Worm (Caenorhabditis elegans) whole organism, L4 larva: ENCODE data around the gene rsa-2.

Experiments used
- R02D3.7 ChIP-seq: fragments of 150-350 bp; sonication (generic microtip); optimal IDR thresholded peaks from 3 replicates; lab custom pipeline; 2014; ENCODE audit warnings: missing biosample characterization, missing genetic modification characterization
- Y48G9A.11 ChIP-seq: fragments of 200-800 bp; sonication (Bioruptor generic); IDR thresholded peaks from 2 replicates; pipeline ENCODE4 v1.3.6; 2022; ENCODE audit warnings: missing genetic modification reagents, missing genetic modification characterization, missing compliant biosample characterization
- ZK337.2 ChIP-seq: fragments of 200-800 bp; sonication (Bioruptor generic); IDR thresholded peaks from 2 replicates; pipeline ENCODE4 v1.3.6; 2022; ENCODE audit warnings: missing genetic modification reagents, missing genetic modification characterization, missing compliant biosample characterization
- aha-1 ChIP-seq: fragments of 150-350 bp; peaks from one replicate; lab custom pipeline; 2014; ENCODE audit warnings: missing biosample characterization, missing genetic modification characterization
- ceh-44 ChIP-seq: fragments of 200-800 bp; sonication (Bioruptor generic); IDR thresholded peaks from 2 replicates; pipeline ENCODE4 v1.3.6; 2022; ENCODE audit warnings: missing genetic modification reagents, missing genetic modification characterization, missing compliant biosample characterization
- ceh-62 ChIP-seq: sonication (generic microtip); optimal IDR thresholded peaks from 2 replicates; lab custom pipeline; 2017; ENCODE audit warnings: missing biosample characterization, missing genetic modification characterization
- ctbp-1 ChIP-seq: fragments of 200-800 bp; sonication (Bioruptor generic); IDR thresholded peaks from 2 replicates; pipeline ENCODE4 v1.3.6; 2022; ENCODE audit warnings: missing genetic modification reagents, missing genetic modification characterization, missing compliant biosample characterization
- daf-12 ChIP-seq: fragments of 150-350 bp; optimal IDR thresholded peaks from 2 replicates; lab custom pipeline; 2014; ENCODE audit warnings: missing biosample characterization, missing genetic modification reagents, missing genetic modification characterization
- daf-16 ChIP-seq, 3 experiments: sonication (generic microtip); optimal IDR thresholded peaks; 2 replicates each; lab custom pipeline; 2016 to 2017; ENCODE audit warnings: missing genetic modification characterization in 3 of 3, missing genetic modification reagents in 3 of 3, mild to moderate bottlenecking in 2 of 3, missing compliant biosample characterization in 2 of 3, missing biosample characterization in 1 of 3, moderate library complexity in 1 of 3
- dmd-6 ChIP-seq: fragments of 200-800 bp; sonication (Bioruptor generic); IDR thresholded peaks from 2 replicates; pipeline ENCODE4 v1.3.6; 2022; ENCODE audit warnings: missing genetic modification reagents, missing genetic modification characterization, missing compliant biosample characterization
- dmd-9 ChIP-seq: fragments of 200-800 bp; sonication (Bioruptor generic); IDR thresholded peaks from 2 replicates; pipeline ENCODE4 v1.3.6; 2022; ENCODE audit warnings: missing genetic modification reagents, missing genetic modification characterization, missing compliant biosample characterization
- duxl-1 ChIP-seq: sonication (generic microtip); optimal IDR thresholded peaks from 2 replicates; lab custom pipeline; 2016; ENCODE audit warnings: mild to moderate bottlenecking, missing genetic modification characterization, moderate library complexity, missing compliant biosample characterization; ENCODE audit not compliant: poor library complexity
- egl-27 ChIP-seq: sonication (generic microtip); optimal IDR thresholded peaks from 3 replicates; lab custom pipeline; 2017; ENCODE audit warnings: missing biosample characterization, missing genetic modification reagents, missing genetic modification characterization
- egl-43 ChIP-seq: fragments of 200-800 bp; sonication (Bioruptor generic); IDR thresholded peaks from 2 replicates; pipeline ENCODE4 v1.3.6; 2022; ENCODE audit warnings: missing genetic modification reagents, missing genetic modification characterization, missing compliant biosample characterization
- fos-1 ChIP-seq: fragments of 150-350 bp; optimal IDR thresholded peaks from 2 replicates; lab custom pipeline; 2014; ENCODE audit warnings: missing biosample characterization, missing genetic modification characterization
- gei-8 ChIP-seq: fragments of 200-800 bp; sonication (Bioruptor generic); optimal IDR thresholded peaks from 2 replicates; lab custom pipeline; 2018; ENCODE audit warnings: mild to moderate bottlenecking, missing genetic modification characterization, missing compliant biosample characterization
- hif-1 ChIP-seq, 2 experiments: sonication (generic microtip); optimal IDR thresholded peaks; 2 replicates each; lab custom pipeline; 2016 to 2017; ENCODE audit warnings: missing compliant biosample characterization in 2 of 2, missing genetic modification characterization in 2 of 2, missing genetic modification reagents in 2 of 2, missing genotype in 2 of 2, mild to moderate bottlenecking in 1 of 2
- hlh-11 ChIP-seq: fragments of 200-800 bp; sonication (Bioruptor generic); optimal IDR thresholded peaks from 2 replicates; lab custom pipeline; 2018; ENCODE audit warnings: mild to moderate bottlenecking, missing genetic modification characterization, missing compliant biosample characterization
- hlh-30 ChIP-seq: sonication (generic microtip); optimal IDR thresholded peaks from 2 replicates; lab custom pipeline; 2017; ENCODE audit warnings: antibody characterized with exemption, mild to moderate bottlenecking, missing genetic modification characterization, missing compliant biosample characterization; ENCODE audit not compliant: insufficient read depth
- hmg-1.1 ChIP-seq: fragments of 200-800 bp; sonication (Bioruptor generic); IDR thresholded peaks from 2 replicates; pipeline ENCODE4 v1.3.6; 2022; ENCODE audit warnings: missing genetic modification reagents, missing genetic modification characterization, missing compliant biosample characterization
- lsy-2 ChIP-seq, 2 experiments: fragments of 150-350 bp in 1 of 2; sonication (generic microtip) in 1 of 2; optimal IDR thresholded peaks; 2 replicates each; lab custom pipeline; 2014 to 2017; ENCODE audit warnings: missing biosample characterization in 2 of 2, missing genetic modification characterization in 2 of 2
- madf-5 ChIP-seq, 2 experiments: fragments of 200-800 bp; sonication (Bioruptor generic); IDR thresholded peaks; 2 replicates each; pipeline ENCODE4 v1.3.6; 2022; ENCODE audit warnings: missing compliant biosample characterization in 2 of 2, missing genetic modification characterization in 2 of 2
- mdl-1 ChIP-seq, 2 experiments: fragments of 150-350 bp in 1 of 2; sonication (generic microtip) in 1 of 2; optimal IDR thresholded peaks; 2 replicates each; lab custom pipeline; 2014 to 2017; ENCODE audit warnings: missing biosample characterization in 2 of 2, missing genetic modification characterization in 2 of 2
- mdt-29 ChIP-seq: fragments of 200-800 bp; sonication (Bioruptor generic); IDR thresholded peaks from 2 replicates; pipeline ENCODE4 v1.3.6; 2022; ENCODE audit warnings: missing genetic modification reagents, missing genetic modification characterization, missing compliant biosample characterization
- mep-1 ChIP-seq: fragments of 150-350 bp; sonication (generic microtip); optimal IDR thresholded peaks from 3 replicates; lab custom pipeline; 2014; ENCODE audit warnings: missing biosample characterization, missing genetic modification characterization
- mes-2 ChIP-seq: sonication (generic microtip); optimal IDR thresholded peaks from 2 replicates; lab custom pipeline; 2016; ENCODE audit warnings: missing genotype, mild to moderate bottlenecking, missing genetic modification characterization, missing compliant biosample characterization; ENCODE audit not compliant: poor library complexity, severe bottlenecking
- mxl-2 ChIP-seq: fragments of 200-800 bp; sonication (Bioruptor generic); conservative IDR thresholded peaks from 2 replicates; pipeline ENCODE4 v1.3.6; 2022; ENCODE audit warnings: missing genetic modification reagents, missing genetic modification characterization, missing compliant biosample characterization
- nhr-11 ChIP-seq: fragments of 150-350 bp; optimal IDR thresholded peaks from 2 replicates; lab custom pipeline; 2014; ENCODE audit warnings: missing biosample characterization, missing genetic modification characterization
- nhr-111 ChIP-seq: fragments of 200-800 bp; sonication (Bioruptor generic); optimal IDR thresholded peaks from 2 replicates; lab custom pipeline; 2018; ENCODE audit warnings: mild to moderate bottlenecking, missing genetic modification characterization, missing compliant biosample characterization
- nhr-25 ChIP-seq: sonication (generic microtip); optimal IDR thresholded peaks from 2 replicates; lab custom pipeline; 2017; ENCODE audit warnings: missing genetic modification characterization, mild to moderate bottlenecking, missing compliant biosample characterization, antibody characterized with exemption, moderate library complexity, borderline replicate concordance; ENCODE audit not compliant: insufficient read depth
- nhr-6 ChIP-seq: fragments of 150-350 bp; optimal IDR thresholded peaks from 2 replicates; lab custom pipeline; 2014; ENCODE audit warnings: missing biosample characterization, missing genetic modification characterization
- nhr-77 ChIP-seq: fragments of 150-350 bp; optimal IDR thresholded peaks from 2 replicates; lab custom pipeline; 2014; ENCODE audit warnings: missing biosample characterization, missing genetic modification characterization
- pha-4 ChIP-seq, 2 experiments: fragments of 150-350 bp in 1 of 2; fragments of 200-800 bp in 1 of 2; sonication (Bioruptor generic) in 1 of 2; IDR thresholded peaks in 1 of 2; optimal IDR thresholded peaks in 1 of 2; 2 replicates each; pipeline versions ENCODE4 v1.3.6 to Lab custom; 2014 to 2022; ENCODE audit warnings: missing genetic modification characterization in 2 of 2, missing genetic modification reagents in 2 of 2, missing biosample characterization in 1 of 2, missing compliant biosample characterization in 1 of 2
- php-3 ChIP-seq: fragments of 200-800 bp; sonication (Bioruptor generic); IDR thresholded peaks from 2 replicates; pipeline ENCODE4 v1.3.6; 2022; ENCODE audit warnings: missing genetic modification reagents, missing genetic modification characterization, missing compliant biosample characterization
- sdz-12 ChIP-seq: fragments of 200-800 bp; sonication (Bioruptor generic); optimal IDR thresholded peaks from 2 replicates; lab custom pipeline; 2018; ENCODE audit warnings: mild to moderate bottlenecking, missing genetic modification characterization, missing compliant biosample characterization
- snpc-1.2 ChIP-seq: fragments of 200-800 bp; sonication (Bioruptor generic); IDR thresholded peaks from 2 replicates; pipeline ENCODE4 v1.3.6; 2022; ENCODE audit warnings: missing genetic modification reagents, missing genetic modification characterization, missing compliant biosample characterization
- spr-3 ChIP-seq: fragments of 200-800 bp; sonication (Bioruptor generic); optimal IDR thresholded peaks from 2 replicates; lab custom pipeline; 2018; ENCODE audit warnings: mild to moderate bottlenecking, missing genetic modification characterization, missing compliant biosample characterization
- tag-97 ChIP-seq: fragments of 200-800 bp; sonication (Bioruptor generic); IDR thresholded peaks from 2 replicates; pipeline ENCODE4 v1.3.6; 2022; ENCODE audit warnings: missing genetic modification characterization, missing compliant biosample characterization
- tra-1 ChIP-seq: fragments of 200-800 bp; sonication (Bioruptor generic); IDR thresholded peaks from 2 replicates; pipeline ENCODE4 v1.3.6; 2022; ENCODE audit warnings: missing genetic modification reagents, missing genetic modification characterization, missing compliant biosample characterization
- unc-130 ChIP-seq: sonication (generic microtip); optimal IDR thresholded peaks from 2 replicates; lab custom pipeline; 2016; ENCODE audit warnings: missing genetic modification reagents, missing genetic modification characterization, missing compliant biosample characterization
- unc-39 ChIP-seq: sonication (generic microtip); optimal IDR thresholded peaks from 2 replicates; lab custom pipeline; 2017; ENCODE audit warnings: missing biosample characterization, missing genetic modification characterization
- vab-7 ChIP-seq: fragments of 200-800 bp; sonication (Bioruptor generic); IDR thresholded peaks from 2 replicates; pipeline ENCODE4 v1.3.6; 2022; ENCODE audit warnings: missing genetic modification reagents, missing genetic modification characterization, missing compliant biosample characterization
- zfp-2 ChIP-seq: sonication (generic microtip); optimal IDR thresholded peaks from 2 replicates; lab custom pipeline; 2016; ENCODE audit warnings: mild to moderate bottlenecking, missing genetic modification characterization, missing compliant biosample characterization
- zip-2 ChIP-seq: fragments of 150-350 bp; optimal IDR thresholded peaks from 2 replicates; lab custom pipeline; 2014; ENCODE audit warnings: missing biosample characterization, missing genetic modification characterization
- ztf-11 ChIP-seq: fragments of 150-350 bp; optimal IDR thresholded peaks from 2 replicates; lab custom pipeline; 2014; ENCODE audit warnings: missing biosample characterization, missing genetic modification characterization

The rsa-2 gene

ce11 chrIII:11091651-11092278 is 28.5 kb downstream of the rsa-2 start (continued):
- TF ChIP-seq hlh-11 (tag; lab: Kevin White, UChicago), result peak; percentile 7
- no peak for TF ChIP-seq unc-39
- TF ChIP-seq sdz-12 (GFP tag; lab: Kevin White, UChicago), result peak; percentile 25
- TF ChIP-seq madf-5 (GFP tag; IDR thresholded peaks at IDR 0.05; lab: Robert Waterston, UW), result peak in 1 of 2 experiments; percentile 20; a peak in 1 of 4 replicates
- TF ChIP-seq vab-7, result peak; percentile 64
- peak; percentile 57 for TF ChIP-seq dmd-6
- TF ChIP-seq mdl-1 (tag; optimal IDR thresholded peaks at IDR 0.05; lab: Kevin White, UChicago), result no peak
- TF ChIP-seq daf-12 (tag; lab: Kevin White, UChicago), result no peak
- TF ChIP-seq nhr-11 (tag; lab: Kevin White, UChicago), result no peak
- peak; percentile 52 for TF ChIP-seq ZK337.2 (GFP tag; lab: Robert Waterston, UW)
- no peak for TF ChIP-seq snpc-1.2 (GFP tag; lab: Robert Waterston, UW)
- TF ChIP-seq ztf-11 (tag; lab: Kevin White, UChicago), result no peak
- TF ChIP-seq nhr-6 (tag; lab: Kevin White, UChicago), result no peak
- no peak for TF ChIP-seq zfp-2
- TF ChIP-seq tra-1, result 0 out of 2 replicates have a peak, but pooled peaks have one; percentile 51
- TF ChIP-seq php-3 (GFP tag; lab: Robert Waterston, UW), result peak; percentile 19; the same call in 1 of the 2 replicates
- 0 out of 2 replicates have a peak, but pooled peaks have one; percentile 8 for TF ChIP-seq pha-4 (GFP tag; IDR thresholded peaks at IDR 0.05; lab: Robert Waterston, UW)
- TF ChIP-seq pha-4 (tag; optimal IDR thresholded peaks at IDR 0.05; lab: Kevin White, UChicago), result no peak
- TF ChIP-seq egl-27 (tag; lab: Kevin White, UChicago), result no peak
- TF ChIP-seq unc-130 (GFP tag; lab: Kevin White, UChicago), result peak; percentile 94
- peak; percentile 67; the same call in 1 of the 2 replicates for TF ChIP-seq dmd-9 (GFP tag; lab: Robert Waterston, UW)
- TF ChIP-seq duxl-1 (tag; lab: Kevin White, UChicago), result no peak
- TF ChIP-seq mdt-29 (GFP tag; lab: Robert Waterston, UW), result peak; percentile 42; the same call in 1 of the 2 replicates

DNA sequence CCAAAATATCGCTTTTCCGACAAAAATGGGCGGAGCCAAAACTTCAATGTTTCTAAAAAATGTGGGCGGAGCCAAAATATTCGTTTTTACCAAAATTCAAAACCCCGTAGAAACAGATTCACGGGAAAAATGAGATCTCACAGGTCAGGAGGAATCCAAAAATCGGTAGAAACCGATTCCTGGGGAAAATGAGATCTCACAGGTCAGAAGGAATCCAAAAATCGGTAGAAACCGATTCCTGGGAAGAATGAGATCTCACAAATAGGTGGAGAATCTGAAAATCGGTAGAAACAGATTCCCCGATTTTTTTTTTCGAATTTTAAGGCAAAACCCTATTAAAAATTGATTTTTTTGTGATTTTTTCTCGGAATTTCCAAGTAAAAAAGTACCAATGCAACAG is 30.2 kb downstream of the rsa-2 start:
- TF ChIP-seq ctbp-1 (GFP tag; lab: Robert Waterston, UW) (no peak), tag-97 (GFP tag; lab: Robert Waterston, UW) (no peak), gei-8 (GFP tag; lab: Kevin White, UChicago) (no peak), aha-1 (tag; lab: Kevin White, UChicago) (no peak), daf-16 (GFP tag; optimal IDR thresholded peaks at IDR 0.05; lab: Kevin White, UChicago) (no peak), daf-16 (tag; optimal IDR thresholded peaks at IDR 0.05; lab: Kevin White, UChicago) (no peak), hmg-1.1 (no peak), unc-130 (GFP tag; lab: Kevin White, UChicago) (peak; percentile 82), lsy-2 (tag; optimal IDR thresholded peaks at IDR 0.05; lab: Kevin White, UChicago) (no peak), madf-5 (GFP tag; IDR thresholded peaks at IDR 0.05; lab: Robert Waterston, UW) (no peak), mxl-2 (GFP tag; lab: Robert Waterston, UW) (no peak), hif-1 (tag; optimal IDR thresholded peaks at IDR 0.05; lab: Kevin White, UChicago) (peak in 1 of 2 experiments; percentile 56), sdz-12 (GFP tag; lab: Kevin White, UChicago) (no peak), ztf-11 (tag; lab: Kevin White, UChicago) (no peak), nhr-6 (tag; lab: Kevin White, UChicago) (no peak), ceh-62 (no peak), spr-3 (GFP tag; lab: Kevin White, UChicago) (no peak), fos-1 (no peak), mep-1 (tag; lab: Kevin White, UChicago) (no peak), mes-2 (tag; lab: Kevin White, UChicago) (peak; percentile 91), R02D3.7 (no peak), Y48G9A.11 (no peak), nhr-111 (GFP tag; lab: Kevin White, UChicago) (no peak), zip-2 (tag; lab: Kevin White, UChicago) (no peak), egl-43 (no peak), dmd-9 (GFP tag; lab: Robert Waterston, UW) (0 out of 2 replicates have a peak, but pooled peaks have one; percentile 41), vab-7 (0 out of 2 replicates have a peak, but pooled peaks have one; percentile 16), hlh-30 (tag; lab: Kevin White, UChicago) (no peak), nhr-77 (no peak), php-3 (GFP tag; lab: Robert Waterston, UW) (no peak), nhr-25 (no peak), ceh-44 (GFP tag; lab: Robert Waterston, UW) (no peak; the same call in 1 of the 2 replicates)
